Worm (Caenorhabditis elegans) whole organism, L4/young adult: ENCODE results near the gene srg-28.

Experiments
- W03F9.2 ChIP-seq: fragments of 150-350 bp; optimal IDR thresholded peaks from 2 replicates; lab custom pipeline; 2014; ENCODE audit warnings: missing biosample characterization, missing genetic modification characterization
- dao-5 ChIP-seq: sonication (generic microtip); optimal IDR thresholded peaks from 2 replicates; lab custom pipeline; 2016; ENCODE audit warnings: missing genotype, missing genetic modification characterization, moderate library complexity, missing compliant biosample characterization
- him-1 ChIP-seq: sonication (generic microtip); optimal IDR thresholded peaks from 2 replicates; lab custom pipeline; 2016; ENCODE audit warnings: missing genotype, missing genetic modification reagents, missing genetic modification characterization, missing compliant biosample characterization

DNA sequence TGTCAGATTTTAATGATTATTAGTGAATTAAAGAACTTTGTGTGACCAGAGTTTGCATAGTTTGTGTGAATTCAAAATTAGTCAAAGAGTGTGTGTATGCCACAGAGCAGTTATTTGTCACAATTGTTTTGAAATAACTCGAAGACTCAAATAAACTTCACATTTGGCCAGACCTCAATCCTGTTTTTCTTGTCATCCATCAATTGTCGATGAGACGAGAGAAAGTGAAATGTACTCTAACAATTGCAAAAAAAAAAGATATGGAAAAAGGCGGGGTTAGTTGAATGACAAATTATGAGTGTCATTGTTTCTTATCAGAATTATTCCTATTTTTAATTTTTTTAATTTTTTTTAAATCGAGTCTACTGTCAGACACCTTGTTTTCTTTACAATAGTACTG is 30.2 kb downstream of the srg-28 start, which contains the start of gene T09D3.8:
- TF ChIP-seq him-1 (tag; lab: Kevin White, UChicago), result no peak
- no peak for TF ChIP-seq dao-5 (tag; lab: Kevin White, UChicago)
- no peak for TF ChIP-seq W03F9.2 (tag; lab: Kevin White, UChicago)
